Fruit fly (Drosophila melanogaster) whole organism: ENCODE results near the gene Idh3a.

Source experiments
- CG8478 ChIP-seq: fragments of >200 bp; optimal IDR thresholded peaks from 2 replicates; lab custom pipeline; 2018; ENCODE audit warnings: inconsistent platforms
- pan ChIP-seq: fragments of >200 bp; optimal IDR thresholded peaks from 2 replicates; lab custom pipeline; 2017
- psq ChIP-seq: fragments of >200 bp; optimal IDR thresholded peaks from 2 replicates; lab custom pipeline; 2017
- usp ChIP-seq: fragments of >200 bp; optimal IDR thresholded peaks from 2 replicates; lab custom pipeline; 2017; ENCODE audit warnings: missing biosample characterization, missing genetic modification characterization, mixed read lengths

dm6 chrX:19565714-19566316, 44.2 kb upstream of the Idh3a start, which contains the start of the genes Grip84 and car:
- no peak for TF ChIP-seq pan
- TF ChIP-seq usp (GFP tag; lab: Kevin White, UChicago) = no peak
- TF ChIP-seq psq (lab: Kevin White, UChicago) = no peak
- TF ChIP-seq CG8478 = no peak
